Fruit fly (Drosophila melanogaster) whole organism, larva: ENCODE results near the gene pnt.
A peak's percentile ranks its signal among the peaks of the same experiment; 100 is the strongest.

Experiments
- noc ChIP-seq: fragments of 200-800 bp; sonication (Bioruptor generic); optimal IDR thresholded peaks from 3 replicates; lab custom pipeline; 2019; ENCODE audit warnings: missing biosample characterization, mild to moderate bottlenecking, missing genetic modification characterization, moderate library complexity

Gene pnt

dm6 chr3R:23316867-23317266 is 29.1 kb downstream of the pnt start:
- peak; percentile 37 for TF ChIP-seq noc (tag; lab: Kevin White, UChicago)

dm6 chr3R:23315630-23316029 is 30.3 kb downstream of the pnt start:
- no peak for TF ChIP-seq noc (tag; lab: Kevin White, UChicago)

dm6 chr3R:23315221-23315620 is 30.7 kb downstream of the pnt start:
- TF ChIP-seq noc (tag; lab: Kevin White, UChicago): no peak

dm6 chr3R:23314332-23314731 is 31.6 kb downstream of the pnt start:
- no peak for TF ChIP-seq noc (tag; lab: Kevin White, UChicago)

dm6 chr3R:23312796-23313195 is 33.2 kb downstream of the pnt start:
- no peak for TF ChIP-seq noc (tag; lab: Kevin White, UChicago)

dm6 chr3R:23310151-23310550 is 35.8 kb downstream of the pnt start:
- no peak for TF ChIP-seq noc (tag; lab: Kevin White, UChicago)

dm6 chr3R:23309690-23310089 is 36.3 kb downstream of the pnt start:
- no peak for TF ChIP-seq noc (tag; lab: Kevin White, UChicago)

- TF ChIP-seq noc (tag; lab: Kevin White, UChicago): no peak
Observed at dm6 chr3R:23306828-23307227, 39.1 kb downstream of the pnt start.

- no peak for TF ChIP-seq noc (tag; lab: Kevin White, UChicago)
Observed at dm6 chr3R:23303297-23303696, 42.7 kb downstream of the pnt start.

- no peak for TF ChIP-seq noc (tag; lab: Kevin White, UChicago)
Observed at dm6 chr3R:23302178-23302577, 43.8 kb downstream of the pnt start.

dm6 chr3R:23301270-23301669 is 44.7 kb downstream of the pnt start:
- no peak for TF ChIP-seq noc (tag; lab: Kevin White, UChicago)

- TF ChIP-seq noc (tag; lab: Kevin White, UChicago): no peak
Observed at dm6 chr3R:23300091-23300918, 45.7 kb downstream of the pnt start.

dm6 chr3R:23297132-23297862 is 48.7 kb downstream of the pnt start:
- TF ChIP-seq noc (tag; lab: Kevin White, UChicago): no peak

- no peak for TF ChIP-seq noc (tag; lab: Kevin White, UChicago)
Observed at dm6 chr3R:23296146-23296545, 49.8 kb downstream of the pnt start.

- TF ChIP-seq noc (tag; lab: Kevin White, UChicago): peak; percentile 31
Observed at dm6 chr3R:23295360-23295772, 50.6 kb downstream of the pnt start.

dm6 chr3R:23293066-23293777 is 52.7 kb downstream of the pnt start:
- TF ChIP-seq noc (tag; lab: Kevin White, UChicago): no peak
